Fruit fly (Drosophila melanogaster): ENCODE results near the gene CG14551.

Gene CG14551

dm6 chr3R:26059195-26059594 is 3.6 kb downstream of the CG14551 start, which contains the start of the genes RpL34a and Trmt61 (continued):
- TF ChIP-seq CG10462 (GFP tag; optimal IDR thresholded peaks at IDR 0.05) = peak; percentile 74
- no peak for TF ChIP-seq rib (GFP tag; IDR thresholded peaks at IDR 0.05)
- TF ChIP-seq CG8089 (GFP tag; optimal IDR thresholded peaks at IDR 0.05) = peak; percentile 65
- TF ChIP-seq CG9727 (GFP tag; optimal IDR thresholded peaks at IDR 0.05) = peak; percentile 97
- peak; percentile 59 for TF ChIP-seq Aef1 (GFP tag; IDR thresholded peaks at IDR 0.05)
- peak; percentile 36 for TF ChIP-seq Dip3 (GFP tag; optimal IDR thresholded peaks at IDR 0.05)
- TF ChIP-seq zfh1 (GFP tag; IDR thresholded peaks at IDR 0.05) = peak; percentile 71
- TF ChIP-seq dati (GFP tag; IDR thresholded peaks at IDR 0.05) = no peak
- TF ChIP-seq TFAM (GFP tag; optimal IDR thresholded peaks at IDR 0.05) = peak; percentile 82
- peak; percentile 95 for TF ChIP-seq nau (GFP tag; optimal IDR thresholded peaks at IDR 0.05)
- no peak for TF ChIP-seq ftz-f1 (GFP tag; optimal IDR thresholded peaks at IDR 0.05)
- peak; percentile 83 for TF ChIP-seq CG10979 (tag; optimal IDR thresholded peaks at IDR 0.05)
- no peak for TF ChIP-seq ro (GFP tag; IDR thresholded peaks at IDR 0.05)
- TF ChIP-seq NfI (GFP tag; optimal IDR thresholded peaks at IDR 0.05) = peak; percentile 90
- TF ChIP-seq onecut (GFP tag; IDR thresholded peaks at IDR 0.05) = peak; percentile 70
- TF ChIP-seq slbo (GFP tag; IDR thresholded peaks at IDR 0.05) = peak; percentile 73
- peak; percentile 72 for TF ChIP-seq chm (GFP tag; IDR thresholded peaks at IDR 0.05)
- TF ChIP-seq CG4404 (GFP tag; IDR thresholded peaks at IDR 0.05) = no peak
- TF ChIP-seq pan (optimal IDR thresholded peaks at IDR 0.05) = no peak
- peak in 1 of 2 experiments; percentile 83 for TF ChIP-seq pan (GFP tag; optimal IDR thresholded peaks at IDR 0.05 in 1 of 2, IDR thresholded peaks at IDR 0.05 in 1 of 2)
- TF ChIP-seq CG6689 (GFP tag; IDR thresholded peaks at IDR 0.05) = peak; percentile 68; the same call in 1 of the 2 replicates
- peak; percentile 81 for TF ChIP-seq run (tag; optimal IDR thresholded peaks at IDR 0.05)
- TF ChIP-seq CG7963 (GFP tag; IDR thresholded peaks at IDR 0.05; ENCODE audit: partially characterized antibody) = peak; percentile 57; the same call in 2 of the 3 replicates
- peak; percentile 64; the same call in 1 of the 2 replicates for TF ChIP-seq gsb (GFP tag; IDR thresholded peaks at IDR 0.05)
- peak; percentile 92 for TF ChIP-seq Max (GFP tag; optimal IDR thresholded peaks at IDR 0.05)
- no peak for TF ChIP-seq eve (GFP tag; optimal IDR thresholded peaks at IDR 0.05)
- TF ChIP-seq slp2 (GFP tag; optimal IDR thresholded peaks at IDR 0.05) = peak; percentile 71
- TF ChIP-seq ash1 (GFP tag; optimal IDR thresholded peaks at IDR 0.05) = no peak
- no peak for TF ChIP-seq crol (GFP tag; IDR thresholded peaks at IDR 0.05)
- TF ChIP-seq gt (GFP tag; IDR thresholded peaks at IDR 0.05) = no peak
- TF ChIP-seq CG4360 (GFP tag; IDR thresholded peaks at IDR 0.05) = no peak
- TF ChIP-seq Taf1 (GFP tag; IDR thresholded peaks at IDR 0.05) = peak; percentile 60; the same call in 1 of the 2 replicates
- TF ChIP-seq CG8290 (GFP tag; optimal IDR thresholded peaks at IDR 0.05) = peak; percentile 75
- TF ChIP-seq CG8290 (tag; optimal IDR thresholded peaks at IDR 0.05) = peak in 1 of 2 experiments; percentile 71
- TF ChIP-seq Fer2 (tag; optimal IDR thresholded peaks at IDR 0.05) = peak; percentile 90
- no peak for TF ChIP-seq dan (GFP tag; IDR thresholded peaks at IDR 0.05)
- TF ChIP-seq sens (GFP tag) = peak; percentile 98
- no peak for TF ChIP-seq CG4282 (GFP tag; optimal IDR thresholded peaks at IDR 0.05)
- peak; percentile 63 for TF ChIP-seq croc (GFP tag; conservative IDR thresholded peaks at IDR 0.05)
- peak; percentile 86 for TF ChIP-seq CG6854 (GFP tag; optimal IDR thresholded peaks at IDR 0.05)
- peak; percentile 37 for TF ChIP-seq pros (GFP tag; optimal IDR thresholded peaks at IDR 0.05)
- peak; percentile 65 for TF ChIP-seq zfh2 (GFP tag; optimal IDR thresholded peaks at IDR 0.05)
- peak; percentile 68 for TF ChIP-seq CG15696 (tag; optimal IDR thresholded peaks at IDR 0.05)
- TF ChIP-seq CG17829 (tag; optimal IDR thresholded peaks at IDR 0.05) = peak; percentile 87
- no peak for TF ChIP-seq jigr1 (GFP tag; IDR thresholded peaks at IDR 0.05)
- no peak for TF ChIP-seq CG8478 (optimal IDR thresholded peaks at IDR 0.05)
- peak; percentile 83 for TF ChIP-seq kah (GFP tag; optimal IDR thresholded peaks at IDR 0.05)
- peak; percentile 72 for TF ChIP-seq luna (GFP tag; optimal IDR thresholded peaks at IDR 0.05)
- TF ChIP-seq bab2 (GFP tag; optimal IDR thresholded peaks at IDR 0.05) = peak; percentile 65
- peak; percentile 66 for TF ChIP-seq HLH54F (GFP tag; optimal IDR thresholded peaks at IDR 0.05)
- peak; percentile 81 for TF ChIP-seq CG1529 (GFP tag; optimal IDR thresholded peaks at IDR 0.05)
- TF ChIP-seq sc (optimal IDR thresholded peaks at IDR 0.05) = no peak
- peak; percentile 87 for TF ChIP-seq sc (GFP tag; optimal IDR thresholded peaks at IDR 0.05)
- TF ChIP-seq sisA (GFP tag; IDR thresholded peaks at IDR 0.05) = peak; percentile 42; the same call in 1 of the 2 replicates

Data from whole organism, embryonic.